Worm (Caenorhabditis elegans): ENCODE data around the gene cest-28.

Gene cest-28

DNA sequence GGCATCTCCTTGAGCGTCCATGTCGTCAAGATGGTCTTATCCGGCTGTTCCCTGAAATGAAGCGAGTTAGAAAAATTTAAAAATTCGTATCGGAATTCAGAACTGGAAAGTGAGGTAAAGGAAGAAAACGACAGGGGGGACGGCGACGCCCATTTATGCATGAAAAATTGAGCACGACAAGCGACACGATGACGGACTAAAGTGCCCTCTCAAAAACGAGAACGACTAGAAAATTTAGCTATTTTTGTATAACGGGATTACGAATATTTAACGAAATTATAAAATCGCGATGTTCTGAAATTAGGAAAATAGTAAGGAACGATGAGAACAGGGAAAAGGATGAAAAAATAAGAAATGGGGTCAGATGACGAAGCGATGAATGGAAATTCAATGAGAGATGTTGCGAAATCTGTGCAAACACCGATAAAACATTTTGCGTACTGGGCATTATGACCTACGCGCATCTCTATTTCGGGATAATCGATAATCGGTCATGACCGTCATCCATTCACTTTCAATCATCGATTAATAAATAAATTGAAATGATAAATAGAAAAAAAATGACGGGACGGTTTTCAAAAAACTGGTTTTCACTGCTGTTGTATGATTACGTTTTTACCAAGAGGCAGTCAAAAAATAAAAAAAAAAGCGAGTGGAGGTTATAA is 13.0 kb upstream of the cest-28 start, which contains the start of gene snb-1 (continued):
- TF ChIP-seq ceh-8 (GFP tag; optimal IDR thresholded peaks at IDR 0.05) (no peak), jun-1 (tag; optimal IDR thresholded peaks at IDR 0.05) (peak; percentile 59), nhr-76 (tag; optimal IDR thresholded peaks at IDR 0.05) (no peak), swsn-7 (tag; optimal IDR thresholded peaks at IDR 0.05) (peak; percentile 54), fkh-10 (GFP tag; optimal IDR thresholded peaks at IDR 0.05) (no peak), lin-35 (GFP tag; optimal IDR thresholded peaks at IDR 0.05) (peak; percentile 75 to 80), lsy-2 (tag; optimal IDR thresholded peaks at IDR 0.05) (peak; percentile 64 to 82), nhr-47 (tag; optimal IDR thresholded peaks at IDR 0.05) (peak; percentile 62), mdl-1 (tag; optimal IDR thresholded peaks at IDR 0.05) (peak in 1 of 2 experiments; percentile 57), tlp-1 (tag; optimal IDR thresholded peaks at IDR 0.05) (no peak), ztf-11 (tag; optimal IDR thresholded peaks at IDR 0.05) (no peak), mab-9 (GFP tag; IDR thresholded peaks at IDR 0.05) (no peak), aly-2 (tag; optimal IDR thresholded peaks at IDR 0.05) (no peak), hpl-2 (GFP tag; optimal IDR thresholded peaks at IDR 0.05) (peak; percentile 48), dpl-1 (GFP tag; optimal IDR thresholded peaks at IDR 0.05) (peak; percentile 61 to 71 (median 62)), zag-1 (tag; optimal IDR thresholded peaks at IDR 0.05) (no peak), dsc-1 (tag; optimal IDR thresholded peaks at IDR 0.05) (peak; percentile 34), elt-3 (tag; optimal IDR thresholded peaks at IDR 0.05) (peak in 2 of 6 experiments; percentile 78 to 87), unc-30 (tag; optimal IDR thresholded peaks at IDR 0.05) (no peak), nhr-28 (tag; optimal IDR thresholded peaks at IDR 0.05) (no peak), nhr-19 (GFP tag; conservative IDR thresholded peaks at IDR 0.05) (peak; percentile 54), unc-86 (tag; optimal IDR thresholded peaks at IDR 0.05) (peak; percentile 16), nhr-90 (tag; optimal IDR thresholded peaks at IDR 0.05; ENCODE audit: poor library complexity) (peak; percentile 71), ets-5 (GFP tag; IDR thresholded peaks at IDR 0.05) (no peak), elt-2 (tag; optimal IDR thresholded peaks at IDR 0.05) (no peak), xbp-1 (tag; optimal IDR thresholded peaks at IDR 0.05) (peak; percentile 65), nhr-77 (tag; optimal IDR thresholded peaks at IDR 0.05) (peak; percentile 19), ces-1 (GFP tag; optimal IDR thresholded peaks at IDR 0.05) (no peak), ztf-4 (tag; optimal IDR thresholded peaks at IDR 0.05) (peak; percentile 35), pag-3 (tag; optimal IDR thresholded peaks at IDR 0.05; ENCODE audit: borderline replicate concordance, insufficient read depth) (no peak), ama-1 (optimal IDR thresholded peaks at IDR 0.05) (no peak), blmp-1 (tag; optimal IDR thresholded peaks at IDR 0.05) (peak; percentile 87), pax-3 (tag; optimal IDR thresholded peaks at IDR 0.05) (no peak), rnt-1 (tag; optimal IDR thresholded peaks at IDR 0.05) (peak; percentile 49), irx-1 (tag; optimal IDR thresholded peaks at IDR 0.05) (no peak), egl-13 (tag; optimal IDR thresholded peaks at IDR 0.05) (peak; percentile 57), C04F5.9 (tag; optimal IDR thresholded peaks at IDR 0.05) (no peak), F16B12.6 (tag; optimal IDR thresholded peaks at IDR 0.05) (peak; percentile 95), grh-1 (GFP tag; IDR thresholded peaks at IDR 0.05) (peak; percentile 58), nhr-237 (tag; optimal IDR thresholded peaks at IDR 0.05) (no peak)

- TF ChIP-seq ceh-82 (tag; optimal IDR thresholded peaks at IDR 0.05) = peak in 1 of 3 experiments; percentile 10
- TF ChIP-seq hlh-17 (GFP tag; optimal IDR thresholded peaks at IDR 0.05; ENCODE audit: borderline replicate concordance) = no peak
- TF ChIP-seq snpc-4 (tag; optimal IDR thresholded peaks at IDR 0.05) = peak; percentile 56
- no peak for TF ChIP-seq unc-86 (tag; optimal IDR thresholded peaks at IDR 0.05)
These were observed 11.9 kb upstream of the cest-28 start for ce11 chrV:6657532-6658259.
